Worm (Caenorhabditis elegans): ENCODE data around the gene srxa-15.

srxa-15 gene

ce11 chrV:20689481-20690039 is 47.6 kb downstream of the srxa-15 start, which contains the start of gene F53F8.3:
Gene F53F8.3 (minus strand): TSS chrV:20689531.
- no peak for TF ChIP-seq sma-3 (GFP tag; optimal IDR thresholded peaks at IDR 0.05)
- no peak for TF ChIP-seq fos-1 (tag; optimal IDR thresholded peaks at IDR 0.05)
- no peak for TF ChIP-seq blmp-1 (tag; optimal IDR thresholded peaks at IDR 0.05; ENCODE audit: insufficient read depth)
- no peak for TF ChIP-seq R02D3.7 (tag; optimal IDR thresholded peaks at IDR 0.05)
- no peak for TF ChIP-seq peb-1 (tag; optimal IDR thresholded peaks at IDR 0.05)
- TF ChIP-seq sma-9 (GFP tag; optimal IDR thresholded peaks at IDR 0.05) = no peak
- no peak for TF ChIP-seq sma-9 (tag; optimal IDR thresholded peaks at IDR 0.05)

ce11 chrV:20691585-20691984 is 49.6 kb downstream of the srxa-15 start, which contains the start of gene F53F8.4:
Gene F53F8.4 (minus strand): TSS chrV:20691685.
- TF ChIP-seq nhr-10 (tag; optimal IDR thresholded peaks at IDR 0.05) (no peak), F13H6.1 (tag; optimal IDR thresholded peaks at IDR 0.05) (no peak), nhr-237 (tag; optimal IDR thresholded peaks at IDR 0.05) (no peak), lin-13 (GFP tag; optimal IDR thresholded peaks at IDR 0.05) (no peak), unc-55 (GFP tag; optimal IDR thresholded peaks at IDR 0.05) (no peak), nhr-21 (tag; optimal IDR thresholded peaks at IDR 0.05) (no peak), alr-1 (tag; optimal IDR thresholded peaks at IDR 0.05) (no peak), ztf-1 (GFP tag; conservative IDR thresholded peaks at IDR 0.05) (no peak), ztf-11 (tag; optimal IDR thresholded peaks at IDR 0.05) (no peak), unc-39 (tag; optimal IDR thresholded peaks at IDR 0.05) (no peak), nhr-25 (tag; optimal IDR thresholded peaks at IDR 0.05) (no peak), mdl-1 (tag; optimal IDR thresholded peaks at IDR 0.05) (no peak), C34F6.9 (tag; optimal IDR thresholded peaks at IDR 0.05) (no peak), sem-4 (tag; optimal IDR thresholded peaks at IDR 0.05) (no peak), ceh-82 (tag; optimal IDR thresholded peaks at IDR 0.05) (no peak), ama-1 (optimal IDR thresholded peaks at IDR 0.05) (no peak), nhr-11 (tag; optimal IDR thresholded peaks at IDR 0.05) (no peak), elt-1 (tag; optimal IDR thresholded peaks at IDR 0.05) (no peak), skn-1 (tag; optimal IDR thresholded peaks at IDR 0.05) (no peak), mab-5 (tag; optimal IDR thresholded peaks at IDR 0.05) (no peak)

ce11 chrV:20692903-20693302 is 50.9 kb downstream of the srxa-15 start:
- TF ChIP-seq nhr-129 (tag; optimal IDR thresholded peaks at IDR 0.05) (peak; percentile 57), sma-9 (GFP tag; optimal IDR thresholded peaks at IDR 0.05) (peak; percentile 39), sma-9 (tag; optimal IDR thresholded peaks at IDR 0.05) (no peak), nhr-25 (tag; optimal IDR thresholded peaks at IDR 0.05) (peak; percentile 79), sma-3 (GFP tag; optimal IDR thresholded peaks at IDR 0.05) (peak; percentile 25), blmp-1 (tag; optimal IDR thresholded peaks at IDR 0.05; ENCODE audit: insufficient read depth) (peak; percentile 54), unc-55 (GFP tag; optimal IDR thresholded peaks at IDR 0.05) (no peak), sem-4 (tag; optimal IDR thresholded peaks at IDR 0.05) (no peak), peb-1 (tag; optimal IDR thresholded peaks at IDR 0.05) (no peak), nhr-12 (tag; optimal IDR thresholded peaks at IDR 0.05) (no peak)

ce11 chrV:20693968-20694367 is 52.0 kb downstream of the srxa-15 start:
- TF ChIP-seq ceh-82 (tag; optimal IDR thresholded peaks at IDR 0.05) (no peak), ama-1 (optimal IDR thresholded peaks at IDR 0.05) (no peak), nhr-23 (tag; optimal IDR thresholded peaks at IDR 0.05) (no peak), unc-39 (tag; optimal IDR thresholded peaks at IDR 0.05) (no peak), zag-1 (tag; optimal IDR thresholded peaks at IDR 0.05) (no peak), skn-1 (tag; optimal IDR thresholded peaks at IDR 0.05) (no peak), nhr-12 (tag; optimal IDR thresholded peaks at IDR 0.05) (no peak), ztf-11 (tag; optimal IDR thresholded peaks at IDR 0.05) (no peak), nhr-6 (tag; optimal IDR thresholded peaks at IDR 0.05) (no peak), ztf-1 (GFP tag; conservative IDR thresholded peaks at IDR 0.05) (no peak), unc-62 (GFP tag; optimal IDR thresholded peaks at IDR 0.05) (no peak), peb-1 (tag; optimal IDR thresholded peaks at IDR 0.05) (no peak), nhr-77 (tag; optimal IDR thresholded peaks at IDR 0.05) (no peak), blmp-1 (tag; optimal IDR thresholded peaks at IDR 0.05; ENCODE audit: insufficient read depth) (no peak), unc-55 (GFP tag; optimal IDR thresholded peaks at IDR 0.05) (peak; percentile 18), sma-3 (GFP tag; optimal IDR thresholded peaks at IDR 0.05) (peak; percentile 73), aly-2 (tag; optimal IDR thresholded peaks at IDR 0.05) (no peak), nhr-25 (tag; optimal IDR thresholded peaks at IDR 0.05) (no peak), mbf-1 (tag; optimal IDR thresholded peaks at IDR 0.05) (no peak), ceh-16 (tag; optimal IDR thresholded peaks at IDR 0.05) (no peak), lin-13 (GFP tag; optimal IDR thresholded peaks at IDR 0.05) (peak; percentile 45), mab-5 (tag; optimal IDR thresholded peaks at IDR 0.05) (no peak), ztf-4 (tag; optimal IDR thresholded peaks at IDR 0.05) (no peak), lin-11 (tag; optimal IDR thresholded peaks at IDR 0.05) (peak; percentile 17), nhr-129 (tag; optimal IDR thresholded peaks at IDR 0.05) (peak; percentile 39), gmeb-1 (tag; optimal IDR thresholded peaks at IDR 0.05) (peak; percentile 44), crh-2 (tag; optimal IDR thresholded peaks at IDR 0.05) (peak; percentile 4), dmd-4 (tag; optimal IDR thresholded peaks at IDR 0.05) (no peak), egl-27 (tag; optimal IDR thresholded peaks at IDR 0.05) (no peak), nhr-237 (tag; optimal IDR thresholded peaks at IDR 0.05) (no peak), elt-3 (tag; optimal IDR thresholded peaks at IDR 0.05) (no peak), sem-4 (tag; optimal IDR thresholded peaks at IDR 0.05) (no peak), nhr-21 (tag; optimal IDR thresholded peaks at IDR 0.05) (no peak), lsy-2 (tag; optimal IDR thresholded peaks at IDR 0.05) (peak in 1 of 2 experiments; percentile 21), sma-9 (GFP tag; optimal IDR thresholded peaks at IDR 0.05) (no peak), sma-9 (tag; optimal IDR thresholded peaks at IDR 0.05) (no peak), alr-1 (tag; optimal IDR thresholded peaks at IDR 0.05) (no peak)

Data from whole organism, L2 larva.